Worm (Caenorhabditis elegans): Measurements from ENCODE around the gene nlp-101.

nlp-101 gene

ce11 chrX:7825707-7826106, 13.0 kb upstream of the nlp-101 start:
- TF ChIP-seq nhr-23 (tag; optimal IDR thresholded peaks at IDR 0.05) (peak; percentile 53), sea-2 (GFP tag; optimal IDR thresholded peaks at IDR 0.05) (no peak), nhr-25 (tag; optimal IDR thresholded peaks at IDR 0.05) (peak; percentile 84), aly-2 (tag; optimal IDR thresholded peaks at IDR 0.05) (no peak), fos-1 (tag; optimal IDR thresholded peaks at IDR 0.05) (no peak), mdl-1 (tag; optimal IDR thresholded peaks at IDR 0.05) (no peak), lin-39 (tag; optimal IDR thresholded peaks at IDR 0.05) (peak; percentile 26), tbx-2 (tag; optimal IDR thresholded peaks at IDR 0.05) (peak; percentile 7), hmg-11 (tag; optimal IDR thresholded peaks at IDR 0.05) (peak; percentile 4), unc-62 (GFP tag; optimal IDR thresholded peaks at IDR 0.05) (no peak), nhr-43 (tag; optimal IDR thresholded peaks at IDR 0.05; ENCODE audit: poor library complexity, severe bottlenecking) (peak; percentile 31), lin-15B (tag; optimal IDR thresholded peaks at IDR 0.05) (no peak), nfya-1 (tag; optimal IDR thresholded peaks at IDR 0.05; ENCODE audit: insufficient read depth) (peak; percentile 56), ztf-11 (tag; optimal IDR thresholded peaks at IDR 0.05) (no peak), eor-1 (tag; optimal IDR thresholded peaks at IDR 0.05) (no peak), ceh-28 (tag; optimal IDR thresholded peaks at IDR 0.05) (peak; percentile 84), egl-5 (tag; optimal IDR thresholded peaks at IDR 0.05) (peak; percentile 18), skn-1 (tag; optimal IDR thresholded peaks at IDR 0.05) (no peak), nhr-76 (tag; optimal IDR thresholded peaks at IDR 0.05) (no peak), snpc-4 (tag; optimal IDR thresholded peaks at IDR 0.05) (no peak), ceh-16 (tag; optimal IDR thresholded peaks at IDR 0.05) (no peak), fkh-10 (GFP tag; optimal IDR thresholded peaks at IDR 0.05) (no peak), nhr-11 (tag; optimal IDR thresholded peaks at IDR 0.05) (no peak), elt-3 (tag; optimal IDR thresholded peaks at IDR 0.05) (peak in 2 of 3 experiments; percentile 50 to 58), daf-12 (tag; optimal IDR thresholded peaks at IDR 0.05) (no peak), mml-1 (tag; optimal IDR thresholded peaks at IDR 0.05) (no peak), nhr-67 (tag; optimal IDR thresholded peaks at IDR 0.05) (no peak), ceh-82 (tag; optimal IDR thresholded peaks at IDR 0.05) (no peak), elt-2 (tag; optimal IDR thresholded peaks at IDR 0.05) (peak; percentile 50), unc-39 (tag; optimal IDR thresholded peaks at IDR 0.05) (no peak), egl-27 (tag; optimal IDR thresholded peaks at IDR 0.05) (no peak), nhr-12 (tag; optimal IDR thresholded peaks at IDR 0.05) (peak; percentile 13), nhr-77 (tag; optimal IDR thresholded peaks at IDR 0.05) (no peak), lsy-12 (tag; optimal IDR thresholded peaks at IDR 0.05) (peak; percentile 26), elt-1 (tag; optimal IDR thresholded peaks at IDR 0.05) (peak; percentile 91), nhr-237 (tag; optimal IDR thresholded peaks at IDR 0.05) (no peak), fkh-2 (tag; optimal IDR thresholded peaks at IDR 0.05) (no peak), ZK546.5 (tag; optimal IDR thresholded peaks at IDR 0.05) (no peak), zag-1 (tag; optimal IDR thresholded peaks at IDR 0.05) (no peak), ztf-4 (tag; optimal IDR thresholded peaks at IDR 0.05) (no peak), nhr-28 (tag; optimal IDR thresholded peaks at IDR 0.05) (no peak), ceh-9 (tag; optimal IDR thresholded peaks at IDR 0.05) (no peak), R02D3.7 (tag; optimal IDR thresholded peaks at IDR 0.05) (no peak), jun-1 (tag; optimal IDR thresholded peaks at IDR 0.05) (peak; percentile 41), pha-4 (tag; optimal IDR thresholded peaks at IDR 0.05) (peak; percentile 70), pqm-1 (tag; optimal IDR thresholded peaks at IDR 0.05) (no peak), ama-1 (optimal IDR thresholded peaks at IDR 0.05) (peak; percentile 77)
